Fruit fly (Drosophila melanogaster): ENCODE measurements around the gene Drsl6.

Drsl6 gene

dm6 chr3L:3288414-3288813 is 47.8 kb downstream of the Drsl6 start (continued):
- TF ChIP-seq phol (tag; optimal IDR thresholded peaks at IDR 0.05) (peak; percentile 21), mam (GFP tag; optimal IDR thresholded peaks at IDR 0.05) (no peak), CG15479 (GFP tag; optimal IDR thresholded peaks at IDR 0.05) (no peak), CG11247 (GFP tag; IDR thresholded peaks at IDR 0.05) (peak; percentile 68), CG17359 (tag; optimal IDR thresholded peaks at IDR 0.05) (peak; percentile 55), crc (GFP tag; optimal IDR thresholded peaks at IDR 0.05) (no peak), Hey (tag; optimal IDR thresholded peaks at IDR 0.05) (no peak), en (GFP tag; optimal IDR thresholded peaks at IDR 0.05) (no peak), Antp (GFP tag; optimal IDR thresholded peaks at IDR 0.05) (no peak), sens-2 (GFP tag; IDR thresholded peaks at IDR 0.05) (0 out of 2 replicates have a peak, but pooled peaks have one; percentile 7), dati (GFP tag; IDR thresholded peaks at IDR 0.05) (0 out of 2 replicates have a peak, but pooled peaks have one; percentile 12), Taf1 (GFP tag; IDR thresholded peaks at IDR 0.05) (no peak), CG2875 (GFP tag; optimal IDR thresholded peaks at IDR 0.05) (no peak), CG9932 (GFP tag; IDR thresholded peaks at IDR 0.05) (peak; percentile 59), C15 (GFP tag; IDR thresholded peaks at IDR 0.05) (no peak), al (GFP tag; IDR thresholded peaks at IDR 0.05) (no peak), CG18262 (tag; optimal IDR thresholded peaks at IDR 0.05) (peak; percentile 29), chn (GFP tag; optimal IDR thresholded peaks at IDR 0.05) (no peak), Bdp1 (GFP tag; optimal IDR thresholded peaks at IDR 0.05) (no peak), CG11085 (GFP tag; IDR thresholded peaks at IDR 0.05) (0 out of 2 replicates have a peak, but pooled peaks have one; percentile 44), Dp (GFP tag; optimal IDR thresholded peaks at IDR 0.05) (peak; percentile 26), CG17186 (GFP tag; optimal IDR thresholded peaks at IDR 0.05) (no peak), ato (GFP tag; IDR thresholded peaks at IDR 0.05; ENCODE audit: partially characterized antibody) (no peak), sr (GFP tag; IDR thresholded peaks at IDR 0.05) (0 out of 3 replicates have a peak, but pooled peaks have one; percentile 21), CG32772 (GFP tag; IDR thresholded peaks at IDR 0.05) (peak; percentile 40; the same call in 1 of the 2 replicates), CG6254 (GFP tag; optimal IDR thresholded peaks at IDR 0.05) (no peak), CG33557 (GFP tag; optimal IDR thresholded peaks at IDR 0.05) (no peak), CG3726 (GFP tag; IDR thresholded peaks at IDR 0.05) (0 out of 3 replicates have a peak, but pooled peaks have one; percentile 43), CG8281 (tag; optimal IDR thresholded peaks at IDR 0.05) (no peak), CG10431 (GFP tag; optimal IDR thresholded peaks at IDR 0.05) (no peak), CG14014 (GFP tag; IDR thresholded peaks at IDR 0.05) (peak; percentile 44; the same call in 1 of the 2 replicates), Six4 (GFP tag; optimal IDR thresholded peaks at IDR 0.05) (peak; percentile 42), Dref (GFP tag; IDR thresholded peaks at IDR 0.05) (no peak), caup (GFP tag; optimal IDR thresholded peaks at IDR 0.05; ENCODE audit: severe bottlenecking) (no peak), CG12071 (GFP tag; optimal IDR thresholded peaks at IDR 0.05) (no peak), Mes4 (GFP tag; optimal IDR thresholded peaks at IDR 0.05) (no peak), CG10979 (tag; optimal IDR thresholded peaks at IDR 0.05) (peak; percentile 36), Hr78 (GFP tag; optimal IDR thresholded peaks at IDR 0.05) (no peak), Atf6 (GFP tag; IDR thresholded peaks at IDR 0.05) (no peak), zfh1 (GFP tag; IDR thresholded peaks at IDR 0.05) (peak; percentile 38; the same call in 1 of the 3 replicates), Trl (optimal IDR thresholded peaks at IDR 0.05) (no peak), Trl (GFP tag; optimal IDR thresholded peaks at IDR 0.05) (no peak), Ptx1 (GFP tag; IDR thresholded peaks at IDR 0.05) (peak; percentile 60), H2.0 (GFP tag; IDR thresholded peaks at IDR 0.05) (peak; percentile 52), CG2202 (tag; optimal IDR thresholded peaks at IDR 0.05) (no peak), ara (GFP tag; IDR thresholded peaks at IDR 0.05) (no peak), CG13775 (GFP tag; optimal IDR thresholded peaks at IDR 0.05) (no peak), Dip3 (GFP tag; optimal IDR thresholded peaks at IDR 0.05) (no peak), CG10543 (GFP tag; optimal IDR thresholded peaks at IDR 0.05) (no peak), Jarid2 (GFP tag; optimal IDR thresholded peaks at IDR 0.05) (peak; percentile 4), Gug (GFP tag; IDR thresholded peaks at IDR 0.05) (peak; percentile 29; the same call in 1 of the 4 replicates)

Data from whole organism, embryonic.